Worm (Caenorhabditis elegans) whole organism, young adult: ENCODE measurements around the gene rap-2.

ENCODE experiments used
- B0336.3 ChIP-seq: fragments of 200-800 bp; sonication (Bioruptor generic); IDR thresholded peaks from 2 replicates; pipeline ENCODE4 v1.3.6; 2022; ENCODE audit warnings: missing genetic modification characterization, missing compliant biosample characterization
- D2030.7 ChIP-seq: fragments of 200-800 bp; sonication (Bioruptor generic); IDR thresholded peaks from 2 replicates; pipeline ENCODE4 v1.3.6; 2022; ENCODE audit warnings: missing genetic modification reagents, missing genetic modification characterization, missing compliant biosample characterization
- F10E7.11 ChIP-seq: sonication (generic microtip); optimal IDR thresholded peaks from 2 replicates; lab custom pipeline; 2017; ENCODE audit warnings: mild to moderate bottlenecking, missing genetic modification characterization, moderate library complexity, missing compliant biosample characterization
- F23B12.7 ChIP-seq: sonication (generic microtip); optimal IDR thresholded peaks from 2 replicates; lab custom pipeline; 2017; ENCODE audit warnings: missing genetic modification characterization, mild to moderate bottlenecking, missing compliant biosample characterization, antibody characterized with exemption, moderate library complexity; ENCODE audit not compliant: insufficient read depth
- F33H1.4 ChIP-seq: fragments of 200-800 bp; sonication (Bioruptor generic); IDR thresholded peaks from 2 replicates; pipeline ENCODE4 v1.3.6; 2022; ENCODE audit warnings: missing genetic modification reagents, missing genetic modification characterization, missing compliant biosample characterization
- F49E8.2 ChIP-seq: sonication (generic microtip); optimal IDR thresholded peaks from 3 replicates; lab custom pipeline; 2017; ENCODE audit warnings: missing genetic modification characterization, mild to moderate bottlenecking, missing compliant biosample characterization, antibody characterized with exemption, moderate library complexity; ENCODE audit not compliant: insufficient read depth
- F52B5.7 ChIP-seq: sonication (generic microtip); optimal IDR thresholded peaks from 2 replicates; lab custom pipeline; 2016; ENCODE audit warnings: mild to moderate bottlenecking, missing genetic modification characterization, missing compliant biosample characterization
- F57C9.4 ChIP-seq: sonication (generic microtip); optimal IDR thresholded peaks from 2 replicates; lab custom pipeline; 2017; ENCODE audit warnings: mild to moderate bottlenecking, missing genetic modification characterization, missing compliant biosample characterization
- Y53G8AR.9 ChIP-seq: fragments of 200-800 bp; sonication (Bioruptor generic); conservative IDR thresholded peaks from 2 replicates; pipeline ENCODE4 v1.3.6; 2022; ENCODE audit warnings: missing genetic modification reagents, missing genetic modification characterization, missing compliant biosample characterization
- ZK185.1 ChIP-seq: sonication (generic microtip); optimal IDR thresholded peaks from 2 replicates; lab custom pipeline; 2016; ENCODE audit warnings: mild to moderate bottlenecking, missing genetic modification characterization, missing compliant biosample characterization; ENCODE audit not compliant: poor library complexity, severe bottlenecking
- akir-1 ChIP-seq: fragments of 200-800 bp; sonication (Bioruptor generic); optimal IDR thresholded peaks from 2 replicates; lab custom pipeline; 2018; ENCODE audit warnings: mild to moderate bottlenecking, missing genetic modification characterization, moderate library complexity, missing compliant biosample characterization
- athp-1 ChIP-seq: sonication (generic microtip); optimal IDR thresholded peaks from 2 replicates; lab custom pipeline; 2017; ENCODE audit warnings: mild to moderate bottlenecking, missing genetic modification characterization, missing compliant biosample characterization
- attf-6 ChIP-seq: fragments of 200-800 bp; sonication (Bioruptor generic); IDR thresholded peaks from 2 replicates; pipeline ENCODE4 v1.3.6; 2022; ENCODE audit warnings: missing genetic modification reagents, missing genetic modification characterization, missing compliant biosample characterization
- bed-1 ChIP-seq: fragments of 200-800 bp; sonication (Bioruptor generic); IDR thresholded peaks from 2 replicates; pipeline ENCODE4 v1.3.6; 2022; ENCODE audit warnings: missing genetic modification reagents, missing genetic modification characterization, missing compliant biosample characterization
- ccch-3 ChIP-seq: fragments of 200-800 bp; sonication (Bioruptor generic); optimal IDR thresholded peaks from 2 replicates; lab custom pipeline; 2018; ENCODE audit warnings: mild to moderate bottlenecking, missing genetic modification characterization, missing compliant biosample characterization
- ceh-100 ChIP-seq: fragments of 200-800 bp; sonication (Bioruptor generic); IDR thresholded peaks from 2 replicates; pipeline ENCODE4 v1.3.6; 2022; ENCODE audit warnings: missing genetic modification reagents, missing genetic modification characterization, missing compliant biosample characterization
- ceh-79 ChIP-seq: sonication (generic microtip); optimal IDR thresholded peaks from 2 replicates; lab custom pipeline; 2017; ENCODE audit warnings: mild to moderate bottlenecking, missing genetic modification characterization, missing compliant biosample characterization
- ceh-91 ChIP-seq: fragments of 200-800 bp; sonication (Bioruptor generic); IDR thresholded peaks from 2 replicates; pipeline ENCODE4 v1.3.6; 2022; ENCODE audit warnings: missing genetic modification reagents, missing genetic modification characterization, missing compliant biosample characterization
- die-1 ChIP-seq: sonication (generic microtip); optimal IDR thresholded peaks from 2 replicates; lab custom pipeline; 2016; ENCODE audit warnings: missing genotype, mild to moderate bottlenecking, missing genetic modification characterization, missing compliant biosample characterization
- dox-1 ChIP-seq: fragments of 200-800 bp; sonication (Bioruptor generic); IDR thresholded peaks from 2 replicates; pipeline ENCODE4 v1.3.6; 2022; ENCODE audit warnings: missing genetic modification reagents, missing genetic modification characterization, missing compliant biosample characterization
- efl-1 ChIP-seq: fragments of 150-350 bp; optimal IDR thresholded peaks from 2 replicates; lab custom pipeline; 2014; ENCODE audit warnings: missing biosample characterization, missing genetic modification reagents, missing genetic modification characterization
- egl-18 ChIP-seq: fragments of 200-800 bp; sonication (Bioruptor generic); IDR thresholded peaks from 2 replicates; pipeline ENCODE4 v1.3.6; 2022; ENCODE audit warnings: missing genetic modification reagents, missing genetic modification characterization, missing compliant biosample characterization
- egrh-3 ChIP-seq: fragments of 200-800 bp; sonication (Bioruptor generic); IDR thresholded peaks from 2 replicates; pipeline ENCODE4 v1.3.6; 2022; ENCODE audit warnings: missing genetic modification reagents, missing genetic modification characterization, missing compliant biosample characterization
- ekl-4 ChIP-seq: fragments of 200-800 bp; sonication (Bioruptor generic); IDR thresholded peaks from 2 replicates; pipeline ENCODE4 v1.3.6; 2022; ENCODE audit warnings: missing genetic modification reagents, missing genetic modification characterization, missing compliant biosample characterization
- gei-17 ChIP-seq: fragments of 200-800 bp; sonication (Bioruptor generic); optimal IDR thresholded peaks from 2 replicates; lab custom pipeline; 2018; ENCODE audit warnings: mild to moderate bottlenecking, missing genetic modification characterization, missing compliant biosample characterization
- him-1 ChIP-seq: sonication (generic microtip); optimal IDR thresholded peaks from 2 replicates; lab custom pipeline; 2016; ENCODE audit warnings: missing genotype, missing genetic modification reagents, missing genetic modification characterization, missing compliant biosample characterization
- hmg-1.2 ChIP-seq: fragments of 200-800 bp; sonication (Bioruptor generic); IDR thresholded peaks from 2 replicates; pipeline ENCODE4 v1.3.6; 2022; ENCODE audit warnings: missing genetic modification reagents, missing genetic modification characterization, missing compliant biosample characterization
- hrde-1 ChIP-seq: sonication (generic microtip); optimal IDR thresholded peaks from 2 replicates; lab custom pipeline; 2016; ENCODE audit warnings: missing genetic modification characterization, mild to moderate bottlenecking, missing compliant biosample characterization, moderate library complexity, missing genotype, missing genetic modification reagents, borderline replicate concordance
- hsf-1 ChIP-seq: fragments of 200-800 bp; sonication (Bioruptor generic); IDR thresholded peaks from 2 replicates; pipeline ENCODE4 v1.3.6; 2022; ENCODE audit warnings: missing genetic modification reagents, missing genetic modification characterization, missing compliant biosample characterization
- lag-1 ChIP-seq: fragments of 200-800 bp; sonication (Bioruptor generic); IDR thresholded peaks from 2 replicates; pipeline ENCODE4 v1.3.6; 2022; ENCODE audit warnings: missing genetic modification reagents, missing genetic modification characterization, missing compliant biosample characterization
- let-607 ChIP-seq, 2 experiments: fragments of 200-800 bp in 1 of 2; sonication (Bioruptor generic) in 1 of 2; sonication (generic microtip) in 1 of 2; optimal IDR thresholded peaks; 2 replicates each; lab custom pipeline; 2016 to 2018; ENCODE audit warnings: mild to moderate bottlenecking in 2 of 2, missing compliant biosample characterization in 2 of 2, missing genetic modification characterization in 2 of 2, moderate library complexity in 2 of 2, missing genotype in 1 of 2
- lin-26 ChIP-seq: fragments of 200-800 bp; sonication (Bioruptor generic); IDR thresholded peaks from 2 replicates; pipeline ENCODE4 v1.3.6; 2022; ENCODE audit warnings: missing genetic modification reagents, missing genetic modification characterization, missing compliant biosample characterization
- lin-35 ChIP-seq, 3 experiments: fragments of 150-350 bp in 2 of 3; sonication (generic microtip) in 1 of 3; optimal IDR thresholded peaks; 2 replicates each; lab custom pipeline; 2014 to 2018; ENCODE audit warnings: missing biosample characterization in 3 of 3, missing genetic modification characterization in 3 of 3, missing genetic modification reagents in 3 of 3
- lin-54 ChIP-seq: fragments of 200-800 bp; sonication (Bioruptor generic); optimal IDR thresholded peaks from 2 replicates; lab custom pipeline; 2018; ENCODE audit warnings: mild to moderate bottlenecking, missing genetic modification characterization, missing compliant biosample characterization
- lsy-27 ChIP-seq: sonication (generic microtip); optimal IDR thresholded peaks from 2 replicates; lab custom pipeline; 2017; ENCODE audit warnings: missing genetic modification characterization, mild to moderate bottlenecking, missing compliant biosample characterization, antibody characterized with exemption, missing genotype, borderline replicate concordance; ENCODE audit not compliant: insufficient read depth
- madf-6 ChIP-seq: fragments of 200-800 bp; sonication (Bioruptor generic); IDR thresholded peaks from 2 replicates; pipeline ENCODE4 v1.3.6; 2022; ENCODE audit warnings: missing genetic modification reagents, missing genetic modification characterization, missing compliant biosample characterization
- mcd-1 ChIP-seq: fragments of 200-800 bp; sonication (Bioruptor generic); IDR thresholded peaks from 2 replicates; pipeline ENCODE4 v1.3.6; 2022; ENCODE audit warnings: missing genetic modification reagents, missing genetic modification characterization, missing compliant biosample characterization
- mel-28 ChIP-seq: sonication (generic microtip); optimal IDR thresholded peaks from 2 replicates; lab custom pipeline; 2016; ENCODE audit warnings: borderline replicate concordance, mild to moderate bottlenecking, missing genetic modification characterization, missing compliant biosample characterization
- mxl-1 ChIP-seq: sonication (generic microtip); optimal IDR thresholded peaks from 2 replicates; lab custom pipeline; 2016; ENCODE audit warnings: missing genetic modification characterization, missing compliant biosample characterization
- nfyb-1 ChIP-seq: fragments of 200-800 bp; sonication (Bioruptor generic); IDR thresholded peaks from 2 replicates; pipeline ENCODE4 v1.3.6; 2022; ENCODE audit warnings: missing genetic modification reagents, missing genetic modification characterization, missing compliant biosample characterization
- snpc-3.4 ChIP-seq: sonication (generic microtip); optimal IDR thresholded peaks from 2 replicates; lab custom pipeline; 2017; ENCODE audit warnings: missing genetic modification characterization, mild to moderate bottlenecking, missing compliant biosample characterization, antibody characterized with exemption, moderate library complexity, missing genotype, missing genetic modification reagents
- somi-1 ChIP-seq: fragments of 200-800 bp; sonication (Bioruptor generic); optimal IDR thresholded peaks from 2 replicates; lab custom pipeline; 2018; ENCODE audit warnings: mild to moderate bottlenecking, missing genetic modification characterization, missing compliant biosample characterization
- tbp1 ChIP-seq: fragments of 200-800 bp; sonication (Bioruptor generic); optimal IDR thresholded peaks from 2 replicates; lab custom pipeline; 2018; ENCODE audit warnings: mild to moderate bottlenecking, missing genetic modification characterization, missing compliant biosample characterization
- tlf-1 ChIP-seq: fragments of 200-800 bp; sonication (Bioruptor generic); optimal IDR thresholded peaks from 2 replicates; lab custom pipeline; 2018; ENCODE audit warnings: mild to moderate bottlenecking, missing genetic modification characterization, missing compliant biosample characterization
- xnd-1 ChIP-seq: sonication (generic microtip); optimal IDR thresholded peaks from 2 replicates; lab custom pipeline; 2016; ENCODE audit warnings: missing genotype, missing genetic modification reagents, missing genetic modification characterization, missing compliant biosample characterization
- zfh-2 ChIP-seq: fragments of 200-800 bp; sonication (Bioruptor generic); conservative IDR thresholded peaks from 2 replicates; pipeline ENCODE4 v1.3.6; 2022; ENCODE audit warnings: missing genetic modification reagents, missing genetic modification characterization, missing compliant biosample characterization
- ztf-18 ChIP-seq: sonication (generic microtip); optimal IDR thresholded peaks from 2 replicates; lab custom pipeline; 2016; ENCODE audit warnings: missing genotype, mild to moderate bottlenecking, missing genetic modification characterization, missing compliant biosample characterization

The rap-2 gene

ce11 chrV:15028896-15029519, 34.9 kb downstream of the rap-2 start, which contains the start of gene F14H8.8 (continued):
- TF ChIP-seq F49E8.2 (tag; lab: Kevin White, UChicago): peak; percentile 64
- TF ChIP-seq lin-54 (GFP tag; lab: Kevin White, UChicago): peak; percentile 47
- peak; percentile 3 for TF ChIP-seq hrde-1 (tag; lab: Kevin White, UChicago)
- TF ChIP-seq lin-35 (GFP tag; optimal IDR thresholded peaks at IDR 0.05; lab: Kevin White, UChicago): no peak
- TF ChIP-seq ztf-18 (tag; lab: Kevin White, UChicago): no peak
- no peak for TF ChIP-seq mxl-1 (tag; lab: Kevin White, UChicago)
- peak; percentile 77 for TF ChIP-seq tbp1
- TF ChIP-seq F52B5.7 (tag; lab: Kevin White, UChicago): no peak
- TF ChIP-seq ceh-79 (tag; lab: Kevin White, UChicago): no peak
- TF ChIP-seq lin-26 (GFP tag; lab: Robert Waterston, UW): no peak
- TF ChIP-seq snpc-3.4: peak; percentile 96
- TF ChIP-seq tlf-1 (GFP tag; lab: Kevin White, UChicago): peak; percentile 30
- TF ChIP-seq hmg-1.2 (GFP tag; lab: Robert Waterston, UW): peak; percentile 73
- TF ChIP-seq madf-6 (GFP tag; lab: Robert Waterston, UW): peak; percentile 88
- TF ChIP-seq lsy-27: no peak
- peak; percentile 60 for TF ChIP-seq ceh-100 (GFP tag; lab: Robert Waterston, UW)
- TF ChIP-seq athp-1 (tag; lab: Kevin White, UChicago): peak; percentile 15
- peak; percentile 72 for TF ChIP-seq mcd-1
- no peak for TF ChIP-seq gei-17 (GFP tag; lab: Kevin White, UChicago)
- peak; percentile 33 for TF ChIP-seq F23B12.7
- TF ChIP-seq xnd-1 (tag; lab: Kevin White, UChicago): peak; percentile 46
- TF ChIP-seq F10E7.11 (tag; lab: Kevin White, UChicago): no peak
- TF ChIP-seq egl-18: no peak
- TF ChIP-seq efl-1 (GFP tag; lab: Kevin White, UChicago): peak; percentile 54
- peak; percentile 77; the same call in 1 of the 2 replicates for TF ChIP-seq ekl-4
- TF ChIP-seq bed-1 (GFP tag; lab: Robert Waterston, UW): no peak
- TF ChIP-seq die-1: peak; percentile 4
- no peak for TF ChIP-seq mel-28 (tag; lab: Kevin White, UChicago)
- peak; percentile 73 for TF ChIP-seq D2030.7
- peak; percentile 75 for TF ChIP-seq hsf-1
- no peak for TF ChIP-seq F57C9.4
- TF ChIP-seq let-607 (tag; optimal IDR thresholded peaks at IDR 0.05; lab: Kevin White, UChicago): no peak
- TF ChIP-seq him-1: peak; percentile 93
- no peak for TF ChIP-seq akir-1
- TF ChIP-seq somi-1 (GFP tag; lab: Kevin White, UChicago): no peak
- TF ChIP-seq dox-1: peak; percentile 79
- TF ChIP-seq B0336.3 (GFP tag; lab: Robert Waterston, UW): no peak
- TF ChIP-seq nfyb-1 (GFP tag; lab: Robert Waterston, UW): 0 out of 2 replicates have a peak, but pooled peaks have one; percentile 15
- TF ChIP-seq Y53G8AR.9: peak; percentile 59; the same call in 1 of the 2 replicates
- TF ChIP-seq zfh-2 (GFP tag; lab: Robert Waterston, UW): no peak
- peak; percentile 65 for TF ChIP-seq F33H1.4
- no peak for TF ChIP-seq ccch-3 (GFP tag; lab: Kevin White, UChicago)
- TF ChIP-seq ceh-91: peak; percentile 37; the same call in 1 of the 2 replicates
- TF ChIP-seq egrh-3 (GFP tag; lab: Robert Waterston, UW): no peak
- peak; percentile 72 for TF ChIP-seq attf-6
- no peak for TF ChIP-seq lag-1 (GFP tag; lab: Robert Waterston, UW)
- TF ChIP-seq ZK185.1 (tag; lab: Kevin White, UChicago): peak; percentile 2
